Worm (Caenorhabditis elegans) whole organism, young adult: ENCODE results near the gene nspb-6.

ENCODE experiments used
- chd-7 ChIP-seq: sonication (generic microtip); optimal IDR thresholded peaks from 2 replicates; lab custom pipeline; 2016; ENCODE audit warnings: mild to moderate bottlenecking, missing genetic modification characterization, moderate library complexity, missing compliant biosample characterization
- sea-2 ChIP-seq: fragments of 200-800 bp; sonication (Bioruptor generic); IDR thresholded peaks from 2 replicates; pipeline ENCODE4 v1.3.6; 2022; ENCODE audit warnings: missing genetic modification characterization, missing compliant biosample characterization

DNA sequence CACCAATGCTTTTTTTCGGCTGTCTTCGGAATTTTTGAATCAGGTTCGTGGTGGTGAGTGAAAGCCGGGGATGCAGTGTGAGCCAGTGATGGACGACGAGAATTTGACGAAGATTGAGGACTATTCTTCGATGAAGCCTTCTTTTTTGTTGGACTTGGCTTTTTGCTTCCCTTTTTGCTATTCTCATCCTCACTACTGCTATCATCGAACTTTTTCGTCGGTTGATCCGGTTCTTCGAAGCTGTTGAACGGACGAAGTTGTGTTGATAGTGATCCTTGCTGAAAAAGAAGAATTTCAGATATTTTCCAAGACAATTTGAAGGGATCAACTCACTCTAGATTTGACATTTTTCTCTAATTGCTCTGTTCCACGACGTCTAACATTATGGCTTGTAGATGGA is 48.9 kb downstream of the nspb-6 start:
- TF ChIP-seq sea-2 (no peak), chd-7 (tag; lab: Kevin White, UChicago) (no peak)
